In genomic region chr3L:21604265-21604664, dm6 we compare ENCODE assay signal across 1 fruit fly cellular context.
A peak's percentile ranks its signal among the peaks of the same experiment; 100 is the strongest.
TF ChIP-seq lines count a peak whose summit lies in the region.

No protein-coding gene starts in this region.

TF ChIP-seq in whole organism, embryonic, 481 proteins besides CTCF, POLR2A, EP300 and RAD21 (continued from another document):
- peak; percentile 98 for TF ChIP-seq CG2199 (GFP tag; IDR thresholded peaks at IDR 0.05; lab: Robert Waterston, UW)
- no peak for TF ChIP-seq Poxn (GFP tag; IDR thresholded peaks at IDR 0.05; lab: Robert Waterston, UW)
- TF ChIP-seq Oaz (GFP tag; IDR thresholded peaks at IDR 0.05; lab: Robert Waterston, UW) = 0 out of 2 replicates have a peak, but pooled peaks have one; percentile 11
- peak; percentile 64 for TF ChIP-seq CG10959 (GFP tag; IDR thresholded peaks at IDR 0.05; lab: Robert Waterston, UW)
- TF ChIP-seq so (GFP tag; IDR thresholded peaks at IDR 0.05; lab: Robert Waterston, UW) = no peak
- no peak for TF ChIP-seq tna (GFP tag; IDR thresholded peaks at IDR 0.05; lab: Robert Waterston, UW; ENCODE audit: partially characterized antibody)
- TF ChIP-seq H2.0 (GFP tag; IDR thresholded peaks at IDR 0.05; lab: Robert Waterston, UW) = 0 out of 2 replicates have a peak, but pooled peaks have one; percentile 26
- peak; percentile 74 for TF ChIP-seq sisA (GFP tag; IDR thresholded peaks at IDR 0.05; lab: Robert Waterston, UW)
- peak; percentile 17 for TF ChIP-seq CG13775 (GFP tag; optimal IDR thresholded peaks at IDR 0.05; lab: Kevin White, UChicago)
- TF ChIP-seq CG10431 (GFP tag; optimal IDR thresholded peaks at IDR 0.05; lab: Kevin White, UChicago) = peak; percentile 82
- TF ChIP-seq CG12659 (GFP tag; optimal IDR thresholded peaks at IDR 0.05; lab: Kevin White, UChicago) = no peak
- TF ChIP-seq gsb (GFP tag; IDR thresholded peaks at IDR 0.05; lab: Robert Waterston, UW) = peak; percentile 41; the same call in 1 of the 2 replicates
- no peak for TF ChIP-seq CG7372 (GFP tag; IDR thresholded peaks at IDR 0.05; lab: Robert Waterston, UW)
- no peak; the same call in 2 of the 3 replicates for TF ChIP-seq H15 (GFP tag; IDR thresholded peaks at IDR 0.05; lab: Robert Waterston, UW)
- TF ChIP-seq Atf-2 (GFP tag; optimal IDR thresholded peaks at IDR 0.05; lab: Kevin White, UChicago) = peak; percentile 67
- TF ChIP-seq gsb-n (tag; optimal IDR thresholded peaks at IDR 0.05; lab: Kevin White, UChicago) = peak; percentile 17
- TF ChIP-seq CG8478 (optimal IDR thresholded peaks at IDR 0.05; lab: Kevin White, UChicago) = no peak
- no peak for TF ChIP-seq CG12769 (tag; optimal IDR thresholded peaks at IDR 0.05; lab: Kevin White, UChicago)
- peak in 1 of 3 experiments; percentile 18 for TF ChIP-seq Stat92E (GFP tag; optimal IDR thresholded peaks at IDR 0.05; lab: Kevin White, UChicago)
- peak; percentile 71; the same call in 1 of the 2 replicates for TF ChIP-seq vvl (GFP tag; IDR thresholded peaks at IDR 0.05; lab: Robert Waterston, UW)
- no peak for TF ChIP-seq dati (GFP tag; IDR thresholded peaks at IDR 0.05; lab: Robert Waterston, UW)
- peak; percentile 52 for TF ChIP-seq Mad (GFP tag; optimal IDR thresholded peaks at IDR 0.05; lab: Kevin White, UChicago)
- no peak for TF ChIP-seq CG14667 (GFP tag; IDR thresholded peaks at IDR 0.05; lab: Robert Waterston, UW)
- TF ChIP-seq eyg (GFP tag; optimal IDR thresholded peaks at IDR 0.05; lab: Kevin White, UChicago) = no peak
- peak; percentile 59; the same call in 2 of the 4 replicates for TF ChIP-seq Gug (GFP tag; IDR thresholded peaks at IDR 0.05; lab: Robert Waterston, UW)
- peak; percentile 42; the same call in 1 of the 2 replicates for TF ChIP-seq CG11085 (GFP tag; IDR thresholded peaks at IDR 0.05; lab: Robert Waterston, UW)
- TF ChIP-seq HmgZ (tag; optimal IDR thresholded peaks at IDR 0.05; lab: Kevin White, UChicago) = peak; percentile 65
- TF ChIP-seq CG1024 (GFP tag; IDR thresholded peaks at IDR 0.05; lab: Robert Waterston, UW) = peak; percentile 35; the same call in 1 of the 2 replicates
- TF ChIP-seq Sry-β (GFP tag; optimal IDR thresholded peaks at IDR 0.05; lab: Kevin White, UChicago) = no peak
- TF ChIP-seq CG10543 (GFP tag; optimal IDR thresholded peaks at IDR 0.05; lab: Kevin White, UChicago) = no peak
- TF ChIP-seq CG6689 (GFP tag; IDR thresholded peaks at IDR 0.05; lab: Robert Waterston, UW) = no peak
- TF ChIP-seq ase (GFP tag; IDR thresholded peaks at IDR 0.05; lab: Robert Waterston, UW) = peak; percentile 79
- TF ChIP-seq cad (GFP tag; optimal IDR thresholded peaks at IDR 0.05; lab: Kevin White, UChicago) = no peak
- TF ChIP-seq NC2β (GFP tag; optimal IDR thresholded peaks at IDR 0.05; lab: Kevin White, UChicago) = peak; percentile 68
- peak; percentile 35 for TF ChIP-seq CG12942 (GFP tag; optimal IDR thresholded peaks at IDR 0.05; lab: Kevin White, UChicago)
- TF ChIP-seq CG15269 (tag; optimal IDR thresholded peaks at IDR 0.05; lab: Kevin White, UChicago) = no peak
- TF ChIP-seq Fer1 (GFP tag; optimal IDR thresholded peaks at IDR 0.05; lab: Kevin White, UChicago) = no peak
- peak; percentile 81 for TF ChIP-seq Hr3 (GFP tag; optimal IDR thresholded peaks at IDR 0.05; lab: Kevin White, UChicago)
- no peak for TF ChIP-seq jigr1 (GFP tag; IDR thresholded peaks at IDR 0.05; lab: Robert Waterston, UW)
- TF ChIP-seq croc (GFP tag; conservative IDR thresholded peaks at IDR 0.05; lab: Robert Waterston, UW) = 0 out of 3 replicates have a peak, but pooled peaks have one; percentile 18
- peak; percentile 68 for TF ChIP-seq CG17359 (tag; optimal IDR thresholded peaks at IDR 0.05; lab: Kevin White, UChicago)
- no peak for TF ChIP-seq fd102C (GFP tag; optimal IDR thresholded peaks at IDR 0.05; lab: Kevin White, UChicago)
- no peak for TF ChIP-seq salm (tag; optimal IDR thresholded peaks at IDR 0.05; lab: Kevin White, UChicago)
- 0 out of 3 replicates have a peak, but pooled peaks have one; percentile 48 for TF ChIP-seq vnd (GFP tag; IDR thresholded peaks at IDR 0.05; lab: Robert Waterston, UW; ENCODE audit: partially characterized antibody)
- TF ChIP-seq CG4404 (GFP tag; IDR thresholded peaks at IDR 0.05; lab: Robert Waterston, UW) = no peak
- TF ChIP-seq GATAe (GFP tag; conservative IDR thresholded peaks at IDR 0.05; lab: Robert Waterston, UW) = no peak
- TF ChIP-seq D19B (GFP tag; optimal IDR thresholded peaks at IDR 0.05; lab: Kevin White, UChicago) = no peak
- TF ChIP-seq gt (GFP tag; IDR thresholded peaks at IDR 0.05; lab: Robert Waterston, UW) = no peak
- TF ChIP-seq Sox102F (GFP tag; optimal IDR thresholded peaks at IDR 0.05; lab: Kevin White, UChicago) = no peak
- peak; percentile 47 for TF ChIP-seq phol (tag; optimal IDR thresholded peaks at IDR 0.05; lab: Kevin White, UChicago)
- TF ChIP-seq Mes4 (GFP tag; optimal IDR thresholded peaks at IDR 0.05; lab: Kevin White, UChicago) = peak; percentile 60
- TF ChIP-seq CG4360 (GFP tag; IDR thresholded peaks at IDR 0.05; lab: Robert Waterston, UW) = no peak
- no peak for TF ChIP-seq lab (GFP tag; optimal IDR thresholded peaks at IDR 0.05; lab: Kevin White, UChicago)
- no peak; the same call in 2 of the 3 replicates for TF ChIP-seq CG11560 (tag; IDR thresholded peaks at IDR 0.05; lab: Robert Waterston, UW)
- peak; percentile 57 for TF ChIP-seq CG14441 (GFP tag; IDR thresholded peaks at IDR 0.05; lab: Robert Waterston, UW)
- TF ChIP-seq CG16779 (GFP tag; IDR thresholded peaks at IDR 0.05; lab: Robert Waterston, UW) = 0 out of 2 replicates have a peak, but pooled peaks have one; percentile 60
- TF ChIP-seq Ravus (GFP tag; IDR thresholded peaks at IDR 0.05; lab: Robert Waterston, UW) = no peak
- no peak for TF ChIP-seq CG7357 (GFP tag; IDR thresholded peaks at IDR 0.05; lab: Robert Waterston, UW)
- no peak for TF ChIP-seq Scr (GFP tag; IDR thresholded peaks at IDR 0.05; lab: Robert Waterston, UW; ENCODE audit: partially characterized antibody)
- TF ChIP-seq cwo (GFP tag; optimal IDR thresholded peaks at IDR 0.05; lab: Kevin White, UChicago) = no peak
- no peak for TF ChIP-seq CG7963 (GFP tag; IDR thresholded peaks at IDR 0.05; lab: Robert Waterston, UW; ENCODE audit: partially characterized antibody)
- no peak for TF ChIP-seq slp2 (GFP tag; optimal IDR thresholded peaks at IDR 0.05; lab: Kevin White, UChicago)
- TF ChIP-seq CG15696 (tag; optimal IDR thresholded peaks at IDR 0.05; lab: Kevin White, UChicago) = peak; percentile 70
- no peak for TF ChIP-seq grau (tag; optimal IDR thresholded peaks at IDR 0.05; lab: Kevin White, UChicago)
- no peak for TF ChIP-seq BtbVII (GFP tag; optimal IDR thresholded peaks at IDR 0.05; lab: Kevin White, UChicago)
- TF ChIP-seq CG42726 (GFP tag; IDR thresholded peaks at IDR 0.05; lab: Robert Waterston, UW; ENCODE audit: partially characterized antibody) = peak; percentile 84
- TF ChIP-seq CG16813 (GFP tag; IDR thresholded peaks at IDR 0.05; lab: Robert Waterston, UW; ENCODE audit: partially characterized antibody) = peak; percentile 54; the same call in 2 of the 3 replicates
- peak; percentile 51 for TF ChIP-seq CG10366 (GFP tag; IDR thresholded peaks at IDR 0.05; lab: Robert Waterston, UW)
- TF ChIP-seq pnt (GFP tag; optimal IDR thresholded peaks at IDR 0.05; lab: Kevin White, UChicago) = peak; percentile 75
- no peak for TF ChIP-seq abd-A (tag; optimal IDR thresholded peaks at IDR 0.05; lab: Kevin White, UChicago)
